Fruit fly (Drosophila melanogaster): ENCODE results near the gene Cpr67Fa1.
A peak's percentile ranks its signal among the peaks of the same experiment; 100 is the strongest.

- no peak for TF ChIP-seq CG8478 (optimal IDR thresholded peaks at IDR 0.05)
- TF ChIP-seq CTCF (optimal IDR thresholded peaks at IDR 0.05) = peak; percentile 41 to 53
Measured at dm6 chr3L:10856534-10857030, 33.2 kb upstream of the Cpr67Fa1 start.

All from S2 (cell line).